Worm (Caenorhabditis elegans): ENCODE measurements around the gene ckb-2.

DNA sequence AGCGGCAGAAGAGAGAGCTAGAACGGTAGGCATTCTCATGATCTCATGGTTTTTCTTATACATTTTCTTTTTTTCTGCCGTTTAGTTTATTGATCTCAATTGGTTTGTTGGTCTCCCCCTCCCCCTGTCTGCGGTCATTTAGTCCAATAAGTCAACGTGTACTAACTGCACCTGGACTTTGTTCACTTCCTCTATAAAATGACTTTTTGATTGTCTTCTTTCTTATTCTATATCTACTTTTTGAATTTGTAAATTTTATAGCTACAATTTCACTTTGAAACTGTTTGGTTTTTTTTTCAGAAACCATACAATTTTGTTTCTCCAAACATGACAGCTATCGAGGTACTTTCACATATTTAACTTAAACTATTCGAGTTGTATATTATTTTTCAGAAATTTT lies at the start of gene ckb-2:
- TF ChIP-seq him-1 (tag; optimal IDR thresholded peaks at IDR 0.05) = no peak
- no peak for TF ChIP-seq W03F9.2 (tag; optimal IDR thresholded peaks at IDR 0.05)
